Worm (Caenorhabditis elegans) whole organism, late embryonic: ENCODE measurements around the gene R11E3.19.

ENCODE experiments used
- K02D7.2 ChIP-seq: sonication (generic microtip); optimal IDR thresholded peaks from 2 replicates; lab custom pipeline; 2017; ENCODE audit warnings: mild to moderate bottlenecking, missing genetic modification characterization, missing compliant biosample characterization
- ama-1 ChIP-seq: fragments of 150-350 bp; optimal IDR thresholded peaks from 2 replicates; lab custom pipeline; 2014
- ceh-14 ChIP-seq: sonication (generic microtip); optimal IDR thresholded peaks from 2 replicates; lab custom pipeline; 2016; ENCODE audit warnings: missing genotype, missing genetic modification characterization, missing compliant biosample characterization
- ceh-30 ChIP-seq: fragments of 150-350 bp; optimal IDR thresholded peaks from 2 replicates; lab custom pipeline; 2014; ENCODE audit warnings: missing biosample characterization, missing genetic modification characterization
- ceh-34 ChIP-seq: sonication (generic microtip); optimal IDR thresholded peaks from 2 replicates; lab custom pipeline; 2016; ENCODE audit warnings: mild to moderate bottlenecking, missing genetic modification characterization, missing compliant biosample characterization
- che-1 ChIP-seq: sonication (generic microtip); optimal IDR thresholded peaks from 2 replicates; lab custom pipeline; 2016; ENCODE audit warnings: mild to moderate bottlenecking, missing genetic modification characterization, missing compliant biosample characterization
- dve-1 ChIP-seq: sonication (generic microtip); optimal IDR thresholded peaks from 2 replicates; lab custom pipeline; 2017; ENCODE audit warnings: antibody characterized with exemption, mild to moderate bottlenecking, missing genetic modification characterization, missing compliant biosample characterization
- fkh-6 ChIP-seq: sonication (generic microtip); optimal IDR thresholded peaks from 2 replicates; lab custom pipeline; 2016; ENCODE audit warnings: missing genetic modification characterization, missing compliant biosample characterization
- hlh-15 ChIP-seq: sonication (generic microtip); optimal IDR thresholded peaks from 2 replicates; lab custom pipeline; 2016; ENCODE audit warnings: missing genetic modification characterization, missing compliant biosample characterization
- nhr-11 ChIP-seq: fragments of 150-350 bp; optimal IDR thresholded peaks from 2 replicates; lab custom pipeline; 2014; ENCODE audit warnings: missing biosample characterization, missing genetic modification characterization
- pqm-1 ChIP-seq: sonication (generic microtip); optimal IDR thresholded peaks from 2 replicates; lab custom pipeline; 2016; ENCODE audit warnings: missing genetic modification characterization, missing compliant biosample characterization

DNA sequence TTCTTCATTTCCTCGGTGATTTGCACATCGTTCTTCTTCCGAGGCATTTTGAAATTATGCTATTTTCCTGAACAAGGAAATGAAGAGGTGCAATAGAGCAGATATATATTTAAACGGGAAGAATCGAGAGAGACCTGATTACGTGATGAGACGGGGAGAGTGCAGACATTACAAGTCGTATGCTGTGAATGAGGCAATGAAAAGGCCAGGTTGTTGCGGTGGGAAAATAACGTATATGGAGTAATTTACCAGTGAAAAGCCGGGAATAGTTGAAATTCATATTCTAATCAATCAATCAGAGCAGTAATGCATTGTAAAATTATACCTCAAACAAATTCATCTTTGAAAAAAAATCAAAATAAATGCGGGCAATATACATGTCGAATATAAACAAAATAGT is 17.2 kb downstream of the R11E3.19 start, which contains the start of gene Y17G9B.8:
- no peak for TF ChIP-seq nhr-11 (tag; lab: Kevin White, UChicago)
- no peak for TF ChIP-seq ama-1
- no peak for TF ChIP-seq ceh-14 (tag; lab: Kevin White, UChicago)
- TF ChIP-seq che-1 (tag; lab: Kevin White, UChicago) = no peak
- no peak for TF ChIP-seq ceh-34 (tag; lab: Kevin White, UChicago)
- TF ChIP-seq K02D7.2 (tag; lab: Kevin White, UChicago) = no peak
- TF ChIP-seq pqm-1 (tag; lab: Kevin White, UChicago) = no peak
- TF ChIP-seq ceh-30 = no peak
- TF ChIP-seq dve-1 (tag; lab: Kevin White, UChicago) = no peak
- TF ChIP-seq hlh-15 = no peak
- TF ChIP-seq fkh-6 (tag; lab: Kevin White, UChicago) = no peak
